Worm (Caenorhabditis elegans) whole organism, L4/young adult: ENCODE measurements around the gene K09C8.9.

Experiments
- W03F9.2 ChIP-seq: fragments of 150-350 bp; optimal IDR thresholded peaks from 2 replicates; lab custom pipeline; 2014; ENCODE audit warnings: missing biosample characterization, missing genetic modification characterization
- dao-5 ChIP-seq: sonication (generic microtip); optimal IDR thresholded peaks from 2 replicates; lab custom pipeline; 2016; ENCODE audit warnings: missing genotype, missing genetic modification characterization, moderate library complexity, missing compliant biosample characterization
- him-1 ChIP-seq: sonication (generic microtip); optimal IDR thresholded peaks from 2 replicates; lab custom pipeline; 2016; ENCODE audit warnings: missing genotype, missing genetic modification reagents, missing genetic modification characterization, missing compliant biosample characterization

ce11 chrX:11014394-11015280, 47.0 kb upstream of the K09C8.9 start:
- TF ChIP-seq him-1 = no peak
- no peak for TF ChIP-seq W03F9.2 (tag; lab: Kevin White, UChicago)
- no peak for TF ChIP-seq dao-5 (tag; lab: Kevin White, UChicago)
